Worm (Caenorhabditis elegans): ENCODE measurements around the gene F59E12.17.

DNA sequence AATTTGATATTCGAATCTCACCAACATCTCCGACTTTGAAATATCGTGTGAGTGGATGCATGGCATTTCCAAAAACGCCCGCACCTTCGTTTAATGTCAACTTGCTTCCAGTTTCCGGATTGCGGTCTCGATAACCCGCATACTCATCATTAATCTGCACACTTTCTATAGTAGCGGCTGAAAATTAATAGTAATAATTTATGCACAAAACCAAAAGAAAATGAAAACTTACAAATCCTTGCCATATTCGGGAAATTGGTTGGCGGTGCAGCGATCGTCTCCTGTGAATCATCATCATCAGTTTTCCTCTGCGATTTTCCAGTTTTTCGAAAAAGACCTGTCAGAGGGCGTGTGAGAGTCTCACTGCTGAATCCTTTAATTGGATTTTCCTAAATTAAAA lies 10.9 kb upstream of the F59E12.17 start:
- TF ChIP-seq sox-4 (tag; optimal IDR thresholded peaks at IDR 0.05) (no peak), unc-3 (GFP tag; conservative IDR thresholded peaks at IDR 0.05) (no peak), unc-3 (tag; optimal IDR thresholded peaks at IDR 0.05) (no peak), madf-2 (tag; optimal IDR thresholded peaks at IDR 0.05) (no peak), ceh-31 (tag; optimal IDR thresholded peaks at IDR 0.05) (no peak), nhr-11 (tag; optimal IDR thresholded peaks at IDR 0.05) (no peak), ceh-2 (tag; optimal IDR thresholded peaks at IDR 0.05) (no peak)

Measured in whole organism, late embryonic.